Worm (Caenorhabditis elegans) whole organism, L4 larva: ENCODE measurements around the gene such-1.

ENCODE experiments used
- F10B5.3 ChIP-seq: sonication (generic microtip); optimal IDR thresholded peaks from 2 replicates; lab custom pipeline; 2016; ENCODE audit warnings: mild to moderate bottlenecking, missing genetic modification characterization, missing compliant biosample characterization
- F37D6.2 ChIP-seq: sonication (generic microtip); optimal IDR thresholded peaks from 2 replicates; lab custom pipeline; 2016; ENCODE audit warnings: mild to moderate bottlenecking, missing genetic modification characterization, missing compliant biosample characterization
- F44E2.7 ChIP-seq: fragments of 200-800 bp; sonication (Bioruptor generic); IDR thresholded peaks from 2 replicates; pipeline ENCODE4 v2.1.2; 2022; ENCODE audit warnings: missing genetic modification characterization, missing compliant biosample characterization
- F49E8.2 ChIP-seq: sonication (generic microtip); optimal IDR thresholded peaks from 2 replicates; lab custom pipeline; 2016; ENCODE audit warnings: missing compliant biosample characterization, mild to moderate bottlenecking, missing genetic modification characterization, borderline replicate concordance
- R02D3.7 ChIP-seq: fragments of 150-350 bp; sonication (generic microtip); optimal IDR thresholded peaks from 3 replicates; lab custom pipeline; 2014; ENCODE audit warnings: missing biosample characterization, missing genetic modification characterization
- Y5F2A.4 ChIP-seq: fragments of 200-800 bp; sonication (Bioruptor generic); optimal IDR thresholded peaks from 2 replicates; lab custom pipeline; 2018; ENCODE audit warnings: mild to moderate bottlenecking, missing genetic modification characterization, missing compliant biosample characterization
- Y75B8A.6 ChIP-seq: fragments of 200-800 bp; sonication (Bioruptor generic); IDR thresholded peaks from 2 replicates; pipeline ENCODE4 v1.3.6; 2022; ENCODE audit warnings: missing genetic modification reagents, missing genetic modification characterization, missing compliant biosample characterization
- aha-1 ChIP-seq: fragments of 150-350 bp; peaks from one replicate; lab custom pipeline; 2014; ENCODE audit warnings: missing biosample characterization, missing genetic modification characterization
- ama-1 ChIP-seq: fragments of 150-350 bp; optimal IDR thresholded peaks from 2 replicates; lab custom pipeline; 2014; ENCODE audit warnings: inconsistent platforms, mixed read lengths
- attf-4 ChIP-seq: sonication (generic microtip); optimal IDR thresholded peaks from 3 replicates; lab custom pipeline; 2017; ENCODE audit warnings: missing biosample characterization, missing genetic modification characterization
- ceh-62 ChIP-seq: sonication (generic microtip); optimal IDR thresholded peaks from 2 replicates; lab custom pipeline; 2017; ENCODE audit warnings: missing biosample characterization, missing genetic modification characterization
- dmd-6 ChIP-seq: fragments of 200-800 bp; sonication (Bioruptor generic); IDR thresholded peaks from 2 replicates; pipeline ENCODE4 v1.3.6; 2022; ENCODE audit warnings: missing genetic modification reagents, missing genetic modification characterization, missing compliant biosample characterization
- dmd-8 ChIP-seq: fragments of 200-800 bp; sonication (Bioruptor generic); IDR thresholded peaks from 2 replicates; pipeline ENCODE4 v1.3.6; 2022; ENCODE audit warnings: missing genetic modification characterization, missing compliant biosample characterization
- dpl-1 ChIP-seq: fragments of 150-350 bp; optimal IDR thresholded peaks from 2 replicates; lab custom pipeline; 2014; ENCODE audit warnings: missing biosample characterization, missing genetic modification reagents, missing genetic modification characterization
- fos-1 ChIP-seq: fragments of 150-350 bp; optimal IDR thresholded peaks from 2 replicates; lab custom pipeline; 2014; ENCODE audit warnings: missing biosample characterization, missing genetic modification characterization
- hif-1 ChIP-seq, 2 experiments: sonication (generic microtip); optimal IDR thresholded peaks; 2 replicates each; lab custom pipeline; 2016 to 2017; ENCODE audit warnings: missing compliant biosample characterization in 2 of 2, missing genetic modification characterization in 2 of 2, missing genetic modification reagents in 2 of 2, missing genotype in 2 of 2, mild to moderate bottlenecking in 1 of 2
- hmg-1.1 ChIP-seq: fragments of 200-800 bp; sonication (Bioruptor generic); IDR thresholded peaks from 2 replicates; pipeline ENCODE4 v1.3.6; 2022; ENCODE audit warnings: missing genetic modification reagents, missing genetic modification characterization, missing compliant biosample characterization
- lin-38 ChIP-seq: fragments of 200-800 bp; sonication (Bioruptor generic); IDR thresholded peaks from 2 replicates; pipeline ENCODE4 v1.3.6; 2022; ENCODE audit warnings: missing genetic modification reagents, missing genetic modification characterization, missing compliant biosample characterization
- lin-39 ChIP-seq: fragments of 150-350 bp; optimal IDR thresholded peaks from 2 replicates; lab custom pipeline; 2014; ENCODE audit warnings: missing biosample characterization, missing genetic modification reagents, missing genetic modification characterization
- lsy-2 ChIP-seq, 2 experiments: fragments of 150-350 bp in 1 of 2; sonication (generic microtip) in 1 of 2; optimal IDR thresholded peaks; 2 replicates each; lab custom pipeline; 2014 to 2017; ENCODE audit warnings: missing biosample characterization in 2 of 2, missing genetic modification characterization in 2 of 2
- mes-2 ChIP-seq: sonication (generic microtip); optimal IDR thresholded peaks from 2 replicates; lab custom pipeline; 2016; ENCODE audit warnings: missing genotype, mild to moderate bottlenecking, missing genetic modification characterization, missing compliant biosample characterization; ENCODE audit not compliant: poor library complexity, severe bottlenecking
- nhr-11 ChIP-seq: fragments of 150-350 bp; optimal IDR thresholded peaks from 2 replicates; lab custom pipeline; 2014; ENCODE audit warnings: missing biosample characterization, missing genetic modification characterization
- nhr-42 ChIP-seq: fragments of 200-800 bp; sonication (Bioruptor generic); IDR thresholded peaks from 2 replicates; pipeline ENCODE4 v1.3.6; 2022; ENCODE audit warnings: missing genetic modification characterization, missing compliant biosample characterization
- nhr-6 ChIP-seq: fragments of 150-350 bp; optimal IDR thresholded peaks from 2 replicates; lab custom pipeline; 2014; ENCODE audit warnings: missing biosample characterization, missing genetic modification characterization
- set-16 ChIP-seq: fragments of 200-800 bp; sonication (Bioruptor generic); IDR thresholded peaks from 2 replicates; pipeline ENCODE4 v1.3.6; 2022; ENCODE audit warnings: missing genetic modification reagents, missing genetic modification characterization, missing compliant biosample characterization
- skn-1 ChIP-seq: fragments of 150-350 bp; optimal IDR thresholded peaks from 2 replicates; lab custom pipeline; 2014; ENCODE audit warnings: missing biosample characterization, missing genetic modification characterization
- snpc-1.2 ChIP-seq: fragments of 200-800 bp; sonication (Bioruptor generic); IDR thresholded peaks from 2 replicates; pipeline ENCODE4 v1.3.6; 2022; ENCODE audit warnings: missing genetic modification reagents, missing genetic modification characterization, missing compliant biosample characterization
- spr-3 ChIP-seq: fragments of 200-800 bp; sonication (Bioruptor generic); optimal IDR thresholded peaks from 2 replicates; lab custom pipeline; 2018; ENCODE audit warnings: mild to moderate bottlenecking, missing genetic modification characterization, missing compliant biosample characterization
- unc-130 ChIP-seq: sonication (generic microtip); optimal IDR thresholded peaks from 2 replicates; lab custom pipeline; 2016; ENCODE audit warnings: missing genetic modification reagents, missing genetic modification characterization, missing compliant biosample characterization
- unc-39 ChIP-seq: sonication (generic microtip); optimal IDR thresholded peaks from 2 replicates; lab custom pipeline; 2017; ENCODE audit warnings: missing biosample characterization, missing genetic modification characterization
- unc-62 ChIP-seq, 3 experiments: fragments of 150-350 bp in 1 of 3; sonication (generic microtip); optimal IDR thresholded peaks in 2 of 3; peaks in 1 of 3; 1 replicate in 1 of 3; 2 replicates in 2 of 3; lab custom pipeline; 2014 to 2017; ENCODE audit warnings: missing biosample characterization in 3 of 3, missing genetic modification characterization in 3 of 3, missing genetic modification reagents in 3 of 3, missing genotype in 1 of 3
- zfp-2 ChIP-seq: sonication (generic microtip); optimal IDR thresholded peaks from 2 replicates; lab custom pipeline; 2016; ENCODE audit warnings: mild to moderate bottlenecking, missing genetic modification characterization, missing compliant biosample characterization

Gene such-1

DNA sequence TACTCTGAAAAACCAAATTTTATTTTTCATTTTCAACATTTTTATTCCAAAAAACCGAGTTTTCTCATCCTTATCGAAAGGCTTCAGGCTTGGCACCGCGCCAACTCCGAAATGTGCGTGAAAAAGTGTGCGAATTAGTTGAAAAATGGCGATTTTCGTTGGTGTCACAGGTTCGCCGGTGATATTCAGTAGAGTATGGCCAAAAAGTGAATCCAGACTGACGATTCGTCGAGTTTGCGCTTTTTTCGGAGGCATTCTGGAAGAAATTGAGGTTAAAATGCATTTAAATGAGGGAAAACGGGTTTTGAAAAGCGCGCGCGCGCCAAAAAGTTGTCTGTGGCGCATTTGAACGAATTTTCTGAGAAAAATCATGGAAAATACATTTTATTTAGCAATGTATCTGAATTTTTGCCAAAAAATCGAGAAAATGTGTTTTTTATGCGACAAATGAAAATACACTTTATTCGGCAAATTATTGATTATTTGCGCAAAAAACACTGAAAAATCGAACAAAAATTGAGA lies at the start of gene such-1, which contains the start of gene Y66D12A.16:
such-1 (minus strand) TSS at position 256 of the 522 bp plus-strand sequence.
Y66D12A.16 (plus strand) TSS at position 51 of the 522 bp plus-strand sequence.
- TF ChIP-seq skn-1 (no peak), F10B5.3 (tag; lab: Kevin White, UChicago) (no peak), dmd-6 (no peak), F49E8.2 (tag; lab: Kevin White, UChicago) (no peak), unc-62 (GFP tag; optimal IDR thresholded peaks at IDR 0.05 in 1 of 2; lab: Kevin White, UChicago) (no peak), unc-62 (tag; optimal IDR thresholded peaks at IDR 0.05; lab: Kevin White, UChicago) (no peak)

DNA sequence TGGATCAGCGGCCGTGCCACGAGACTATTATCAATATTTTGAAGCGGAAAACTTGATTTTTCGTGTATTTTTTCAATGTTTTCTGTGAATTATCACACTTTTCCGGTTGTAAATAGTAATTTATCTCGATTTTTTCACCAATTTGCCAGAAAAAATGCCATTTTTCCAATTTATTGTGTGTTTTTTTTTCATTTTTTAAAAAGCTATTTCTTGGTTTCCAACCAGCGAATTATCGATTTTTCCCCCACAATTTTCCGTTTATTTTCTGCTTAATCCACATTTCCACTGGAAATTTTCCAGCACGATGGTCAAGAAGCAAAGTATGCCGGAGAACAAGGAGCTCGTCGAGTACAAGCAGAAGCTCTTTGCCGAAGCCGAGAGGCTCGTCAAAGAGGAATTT lies 44.3 kb upstream of the such-1 start, which contains the start of gene psme-3:
psme-3 (plus strand) TSS at position 301 of the 400 bp plus-strand sequence.
- no peak for TF ChIP-seq Y75B8A.6 (GFP tag; lab: Robert Waterston, UW)
- TF ChIP-seq zfp-2 (tag; lab: Kevin White, UChicago), result no peak
- TF ChIP-seq F44E2.7, result no peak
- no peak for TF ChIP-seq mes-2 (tag; lab: Kevin White, UChicago)
- TF ChIP-seq nhr-42 (GFP tag; lab: Robert Waterston, UW), result no peak
- TF ChIP-seq ama-1 (lab: Kevin White, UChicago), result peak; percentile 3
- TF ChIP-seq ceh-62 (tag; lab: Kevin White, UChicago), result no peak
- no peak for TF ChIP-seq R02D3.7 (tag; lab: Kevin White, UChicago)

DNA sequence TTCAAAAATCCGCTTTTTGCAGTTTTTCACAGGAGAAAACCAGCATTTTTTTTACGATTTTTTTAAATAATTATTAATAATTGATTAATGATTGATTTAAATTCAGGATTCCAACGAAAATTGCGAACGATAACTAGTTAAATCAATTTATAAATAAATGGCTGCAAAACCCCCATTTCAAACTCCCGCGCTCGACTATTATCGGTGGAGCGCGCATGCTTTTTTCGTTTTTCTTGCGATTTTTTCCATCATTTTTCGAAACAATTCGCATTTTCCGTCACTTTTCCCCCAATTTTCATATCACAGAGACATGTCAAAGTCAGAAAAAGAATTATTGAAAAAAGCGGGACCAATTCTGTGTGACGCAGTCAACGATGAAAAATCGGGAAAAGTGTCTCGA lies 42.0 kb upstream of the such-1 start, which contains the start of gene Y66D12A.10:
Y66D12A.10 (plus strand) TSS at position 273 of the 400 bp plus-strand sequence.
- TF ChIP-seq nhr-6 (tag; lab: Kevin White, UChicago) (peak; percentile 37), nhr-11 (no peak), unc-39 (tag; lab: Kevin White, UChicago) (no peak), Y5F2A.4 (no peak), lsy-2 (tag; optimal IDR thresholded peaks at IDR 0.05; lab: Kevin White, UChicago) (peak in 1 of 2 experiments; percentile 40), lin-39 (tag; lab: Kevin White, UChicago) (no peak), hif-1 (tag; optimal IDR thresholded peaks at IDR 0.05; lab: Kevin White, UChicago) (peak in 1 of 2 experiments; percentile 14), lin-38 (GFP tag; lab: Robert Waterston, UW) (peak; percentile 91), dpl-1 (GFP tag; lab: Kevin White, UChicago) (peak; percentile 88), mes-2 (tag; lab: Kevin White, UChicago) (peak; percentile 62)

DNA sequence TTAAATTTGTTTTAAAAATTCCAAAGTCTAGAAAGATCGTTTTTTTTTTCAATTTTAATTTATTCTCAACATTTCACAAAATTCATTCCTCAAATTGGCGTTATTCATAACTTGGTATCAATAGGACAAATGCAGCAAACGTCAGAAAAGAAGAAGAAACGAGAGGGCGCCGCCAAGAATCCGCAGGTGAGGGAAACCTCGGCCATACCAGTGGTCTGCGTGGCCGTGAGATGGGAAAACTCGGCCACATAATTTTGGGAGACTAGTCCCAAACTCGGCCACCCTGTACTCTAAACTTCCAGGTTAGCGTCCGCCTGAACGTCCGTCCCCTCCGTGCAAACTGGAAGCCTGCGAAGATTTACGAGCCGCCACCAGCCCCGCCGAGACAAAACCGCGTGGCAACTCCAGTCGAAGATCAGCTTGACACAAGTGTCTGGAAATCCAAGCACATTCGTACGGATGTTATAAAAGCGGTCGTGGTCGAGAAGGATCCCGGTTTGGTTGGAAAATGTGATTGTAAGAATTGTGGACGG lies 39.9 kb upstream of the such-1 start, which contains the start of gene Y66D12A.11:
Y66D12A.11 (plus strand) TSS at position 51 of the 533 bp plus-strand sequence.
- peak; percentile 57 for TF ChIP-seq set-16 (GFP tag; lab: Robert Waterston, UW)
- TF ChIP-seq attf-4 (tag; lab: Kevin White, UChicago), result no peak
- TF ChIP-seq unc-130 (GFP tag; lab: Kevin White, UChicago), result no peak
- TF ChIP-seq dmd-8 (GFP tag; lab: Robert Waterston, UW), result 0 out of 2 replicates have a peak, but pooled peaks have one; percentile 6
- TF ChIP-seq, all 104 proteins: peak for 2

DNA sequence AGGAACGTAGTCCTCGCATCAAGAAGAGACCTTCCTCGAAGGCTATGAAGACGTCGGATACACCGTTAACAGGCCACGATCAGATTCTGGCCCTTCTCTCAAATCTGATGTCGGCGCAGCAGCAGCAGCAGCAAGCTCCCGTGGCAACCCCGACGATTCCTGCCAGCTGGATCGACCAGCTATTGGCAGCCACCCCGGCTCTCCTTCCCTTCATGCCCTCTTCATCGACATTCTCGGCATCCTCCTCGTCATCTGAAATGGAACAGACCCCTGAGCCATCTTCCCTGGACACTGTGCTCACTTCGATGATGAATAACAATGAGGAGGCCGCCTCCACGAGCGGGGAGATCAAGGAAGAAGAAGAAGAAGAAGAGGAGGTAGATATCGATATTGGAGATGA lies 38.0 kb upstream of the such-1 start:
- peak; percentile 86 for TF ChIP-seq set-16 (GFP tag; lab: Robert Waterston, UW)
- TF ChIP-seq F37D6.2 (tag; lab: Kevin White, UChicago), result no peak

DNA sequence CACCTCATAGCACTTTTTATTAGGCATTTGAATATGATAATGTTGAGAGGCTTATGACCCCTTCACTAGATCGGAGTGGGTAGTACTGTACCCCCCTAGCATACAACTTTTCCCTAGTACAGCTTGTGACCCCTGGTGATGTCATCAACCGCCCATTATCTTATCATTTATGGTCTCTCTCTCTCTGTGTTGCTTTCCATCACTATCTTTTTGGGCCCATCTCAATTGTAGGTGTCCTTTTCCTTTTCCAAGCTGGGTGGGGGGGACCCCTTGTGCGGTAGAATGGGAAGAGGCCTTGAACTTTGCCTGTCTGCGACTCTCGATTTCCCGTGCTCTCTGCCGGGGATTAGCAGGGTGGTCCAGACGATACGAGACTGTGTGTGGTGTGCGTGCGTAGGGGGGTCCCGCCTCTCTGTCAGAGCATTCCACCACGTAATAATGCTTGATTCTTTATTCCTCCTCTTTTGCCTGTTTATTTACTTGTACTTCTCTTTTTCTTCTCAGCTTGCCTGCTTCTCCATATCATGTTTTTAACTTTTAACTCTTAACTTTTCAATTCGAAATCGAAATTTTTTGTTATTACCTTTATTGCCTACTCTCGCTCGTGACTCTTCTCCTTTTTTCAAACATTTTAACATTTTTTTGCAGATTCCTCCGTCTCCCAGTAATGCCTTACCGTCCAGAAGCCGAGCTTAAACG lies 37.1 kb upstream of the such-1 start, which contains the start of gene ztf-29:
ztf-29 (plus strand) TSS at position 649 of the 699 bp plus-strand sequence.
- TF ChIP-seq aha-1 (tag; lab: Kevin White, UChicago) (peak; percentile 19), hmg-1.1 (GFP tag; lab: Robert Waterston, UW) (0 out of 2 replicates have a peak, but pooled peaks have one; percentile 18), spr-3 (no peak), snpc-1.2 (no peak), fos-1 (tag; lab: Kevin White, UChicago) (no peak)
